Fruit fly (Drosophila melanogaster): ENCODE measurements around the gene CG7512.

dm6 chr3L:11536132-11536531 lies 22.6 kb downstream of the CG7512 start:
- TF ChIP-seq h (optimal IDR thresholded peaks at IDR 0.05) (no peak), psq (optimal IDR thresholded peaks at IDR 0.05) (no peak)

Measured in Kc167 (cell line).